Worm (Caenorhabditis elegans) whole organism, mixed stage, embryonic: ENCODE measurements around the gene D1022.2.

Experiments used
- ceh-83 ChIP-seq: fragments of 200-800 bp; sonication (Bioruptor generic); optimal IDR thresholded peaks from 2 replicates; lab custom pipeline; 2018; ENCODE audit warnings: mild to moderate bottlenecking, missing genetic modification characterization, missing compliant biosample characterization
- ces-1 ChIP-seq: fragments of 150-350 bp; optimal IDR thresholded peaks from 2 replicates; lab custom pipeline; 2014; ENCODE audit warnings: missing biosample characterization, missing genetic modification reagents, missing genetic modification characterization
- drap-1 ChIP-seq: fragments of 200-800 bp; sonication (Bioruptor generic); optimal IDR thresholded peaks from 3 replicates; lab custom pipeline; 2018; ENCODE audit warnings: mild to moderate bottlenecking, missing genetic modification characterization, missing compliant biosample characterization
- elt-1 ChIP-seq: sonication (generic microtip); optimal IDR thresholded peaks from 2 replicates; lab custom pipeline; 2017; ENCODE audit warnings: missing genetic modification characterization, mild to moderate bottlenecking, missing compliant biosample characterization, antibody characterized with exemption, moderate library complexity, borderline replicate concordance; ENCODE audit not compliant: insufficient read depth
- elt-3 ChIP-seq: fragments of 150-350 bp; optimal IDR thresholded peaks from 2 replicates; lab custom pipeline; 2014; ENCODE audit warnings: missing biosample characterization, missing genetic modification characterization
- flh-1 ChIP-seq: fragments of 200-800 bp; sonication (Bioruptor generic); optimal IDR thresholded peaks from 2 replicates; lab custom pipeline; 2018; ENCODE audit warnings: mild to moderate bottlenecking, missing genetic modification characterization, moderate library complexity, missing compliant biosample characterization
- lin-13 ChIP-seq: fragments of 150-350 bp; optimal IDR thresholded peaks from 2 replicates; lab custom pipeline; 2014; ENCODE audit warnings: missing biosample characterization, missing genetic modification characterization
- lin-32 ChIP-seq: fragments of 200-800 bp; sonication (Bioruptor generic); optimal IDR thresholded peaks from 2 replicates; lab custom pipeline; 2018; ENCODE audit warnings: mild to moderate bottlenecking, missing genetic modification characterization, missing compliant biosample characterization
- mab-5 ChIP-seq: fragments of 150-350 bp; optimal IDR thresholded peaks from 2 replicates; lab custom pipeline; 2014; ENCODE audit warnings: missing biosample characterization, missing genetic modification characterization
- mls-2 ChIP-seq: sonication (generic microtip); optimal IDR thresholded peaks from 2 replicates; lab custom pipeline; 2016; ENCODE audit warnings: mild to moderate bottlenecking, missing genetic modification characterization, moderate library complexity, missing compliant biosample characterization
- nhr-2 ChIP-seq: fragments of 150-350 bp; optimal IDR thresholded peaks from 2 replicates; lab custom pipeline; 2014; ENCODE audit warnings: missing biosample characterization, missing genetic modification characterization
- nhr-28 ChIP-seq: fragments of 150-350 bp; optimal IDR thresholded peaks from 2 replicates; lab custom pipeline; 2014; ENCODE audit warnings: missing biosample characterization, missing genetic modification characterization
- unc-120 ChIP-seq: sonication (generic microtip); optimal IDR thresholded peaks from 2 replicates; lab custom pipeline; 2017; ENCODE audit warnings: missing genetic modification characterization, missing compliant biosample characterization; ENCODE audit not compliant: poor library complexity, severe bottlenecking
- unc-39 ChIP-seq: fragments of 150-350 bp; optimal IDR thresholded peaks from 2 replicates; lab custom pipeline; 2014; ENCODE audit warnings: missing biosample characterization, missing genetic modification characterization
- unc-62 ChIP-seq: fragments of 150-350 bp; optimal IDR thresholded peaks from 2 replicates; lab custom pipeline; 2014; ENCODE audit warnings: missing biosample characterization, missing genetic modification reagents, missing genetic modification characterization
- zip-8 ChIP-seq: fragments of 150-350 bp; optimal IDR thresholded peaks from 2 replicates; lab custom pipeline; 2014; ENCODE audit warnings: missing biosample characterization, missing genetic modification characterization
- ztf-11 ChIP-seq: fragments of 150-350 bp; optimal IDR thresholded peaks from 2 replicates; lab custom pipeline; 2014; ENCODE audit warnings: missing biosample characterization, missing genetic modification characterization

D1022.2 gene

ce11 chrII:7499390-7499789, 40.1 kb downstream of the D1022.2 start, which contains the start of gene srab-14:
srab-14 (minus strand) TSS chrII:7499490.
- no peak for TF ChIP-seq elt-1 (tag; lab: Kevin White, UChicago)

ce11 chrII:7505005-7505404, 45.7 kb downstream of the D1022.2 start, which contains the start of gene C28F5.1:
C28F5.1 (plus strand) TSS chrII:7505305.
- TF ChIP-seq unc-39: no peak
- TF ChIP-seq unc-120 (tag; lab: Kevin White, UChicago): no peak
- TF ChIP-seq lin-13 (tag; lab: Kevin White, UChicago): no peak
- TF ChIP-seq mab-5 (tag; lab: Kevin White, UChicago): no peak
- TF ChIP-seq nhr-28 (tag; lab: Kevin White, UChicago): no peak
- no peak for TF ChIP-seq flh-1
- no peak for TF ChIP-seq zip-8 (tag; lab: Kevin White, UChicago)
- TF ChIP-seq unc-62: no peak
- no peak for TF ChIP-seq nhr-2 (tag; lab: Kevin White, UChicago)
- TF ChIP-seq elt-3 (tag; lab: Kevin White, UChicago): no peak
- no peak for TF ChIP-seq ces-1 (GFP tag; lab: Kevin White, UChicago)
- TF ChIP-seq ceh-83: no peak
- TF ChIP-seq drap-1 (GFP tag; lab: Kevin White, UChicago): no peak
- TF ChIP-seq lin-32 (GFP tag; lab: Kevin White, UChicago): no peak
- TF ChIP-seq mls-2: no peak
- no peak for TF ChIP-seq ztf-11
- TF ChIP-seq elt-1 (tag; lab: Kevin White, UChicago): no peak
